Fruit fly (Drosophila melanogaster) Kc167 (cell line): Measurements from ENCODE around the gene trp.

ENCODE experiments used
- Myc ChIP-seq: fragments of >200 bp; optimal IDR thresholded peaks from 2 replicates; lab custom pipeline; 2017; ENCODE audit warnings: missing external identifiers
- Sin3A ChIP-seq: fragments of >200 bp; optimal IDR thresholded peaks from 2 replicates; lab custom pipeline; 2018; ENCODE audit warnings: missing external identifiers
- h ChIP-seq: fragments of >200 bp; optimal IDR thresholded peaks from 3 replicates; lab custom pipeline; 2018; ENCODE audit warnings: missing external identifiers
- insv ChIP-seq: fragments of >200 bp; optimal IDR thresholded peaks from 3 replicates; lab custom pipeline; 2018; ENCODE audit warnings: missing external identifiers
- psq ChIP-seq: fragments of >200 bp; optimal IDR thresholded peaks from 2 replicates; lab custom pipeline; 2017; ENCODE audit warnings: missing external identifiers
- ttk ChIP-seq: sonication (Bioruptor generic); optimal IDR thresholded peaks from 2 replicates; lab custom pipeline; 2017; ENCODE audit warnings: missing external identifiers

trp gene

dm6 chr3R:29907601-29908175, 12.4 kb downstream of the trp start, which contains the start of gene CG31036:
TSS of gene CG31036 (plus strand) at chr3R:29908107.
- TF ChIP-seq psq = no peak
- TF ChIP-seq Myc (lab: Kevin White, UChicago) = no peak

- TF ChIP-seq Sin3A (lab: Kevin White, UChicago) (no peak), ttk (no peak), Myc (lab: Kevin White, UChicago) (no peak), insv (lab: Kevin White, UChicago) (no peak), psq (no peak), h (no peak)
Observed at dm6 chr3R:29905164-29905563, 14.9 kb downstream of the trp start, which contains the start of gene CG15515. TSS of gene CG15515 (plus strand) at chr3R:29905464.

DNA sequence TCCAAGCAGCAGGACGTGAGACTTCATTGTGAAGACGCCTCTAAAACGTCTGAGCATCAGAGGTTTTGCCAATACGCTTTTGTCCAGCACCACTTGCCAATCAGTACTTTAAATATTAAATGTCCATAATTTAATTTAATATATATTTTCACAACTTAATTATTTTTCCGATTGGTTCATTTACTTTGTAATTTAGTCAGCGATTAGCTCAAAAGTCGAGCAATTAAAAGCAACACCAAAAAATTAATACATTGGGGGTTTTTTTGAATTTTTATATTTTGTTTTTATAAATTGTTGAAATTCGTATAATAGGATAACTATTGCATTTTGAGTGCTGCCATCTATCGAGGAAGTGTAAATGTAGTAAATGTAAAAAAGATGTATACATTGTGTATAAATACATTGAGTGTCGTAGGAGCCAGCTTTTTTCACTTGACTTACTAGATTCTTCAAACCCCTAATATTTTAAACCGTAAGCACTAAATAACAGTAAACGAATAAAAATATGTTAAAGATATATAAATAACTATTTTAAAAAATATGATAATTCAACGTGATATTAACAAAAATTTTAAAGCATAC, 16.2 kb downstream of the trp start, which contains the start of gene CG15517:
TSS of gene CG15517 (minus strand) at position 51 of the 582 bp plus-strand sequence.
- TF ChIP-seq h = no peak
- no peak for TF ChIP-seq Myc (lab: Kevin White, UChicago)
- no peak for TF ChIP-seq ttk
- no peak for TF ChIP-seq insv (lab: Kevin White, UChicago)
- TF ChIP-seq Sin3A (lab: Kevin White, UChicago) = no peak
- TF ChIP-seq psq = no peak

DNA sequence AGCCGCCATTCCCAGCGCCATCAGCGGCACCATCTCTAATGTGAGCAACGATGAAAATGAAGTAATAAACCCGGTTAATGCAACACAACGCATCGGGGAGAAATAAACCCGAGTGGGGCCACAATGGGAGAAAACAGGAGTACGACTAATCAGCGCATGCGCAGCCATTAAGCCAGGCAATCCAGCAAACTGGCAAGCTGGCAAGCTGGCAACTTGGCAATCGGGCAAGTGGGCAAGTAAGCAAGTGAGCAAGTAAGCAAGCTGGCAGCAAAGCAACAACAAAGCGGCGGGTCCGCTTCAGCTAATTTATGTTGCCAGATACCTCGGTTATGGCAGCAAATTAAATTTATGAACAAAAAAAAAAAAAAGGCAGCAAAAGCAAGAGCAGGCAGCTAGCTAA, 20.5 kb downstream of the trp start:
- TF ChIP-seq insv (lab: Kevin White, UChicago) (no peak), psq (no peak), h (no peak), Myc (lab: Kevin White, UChicago) (no peak), ttk (no peak), Sin3A (lab: Kevin White, UChicago) (no peak)

DNA sequence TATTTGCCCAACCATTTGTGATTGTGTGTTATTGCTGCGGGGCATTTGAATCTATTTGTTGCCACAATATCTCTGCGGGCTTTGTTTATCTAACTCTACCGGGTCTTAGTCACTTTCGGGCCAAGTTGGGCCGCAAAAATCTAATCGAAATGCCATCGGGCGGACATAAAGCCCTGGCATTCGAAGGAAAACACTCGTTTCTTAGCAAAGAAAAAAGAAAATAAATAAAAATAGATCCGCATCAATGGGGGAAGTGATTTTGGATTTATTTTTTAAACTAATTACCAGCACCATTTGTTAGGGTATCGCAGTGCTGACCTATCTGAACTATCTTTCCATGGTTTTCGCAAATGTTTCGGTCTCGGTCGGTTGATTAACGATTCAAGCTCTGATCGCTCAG, 21.5 kb downstream of the trp start:
- TF ChIP-seq Sin3A (lab: Kevin White, UChicago) (no peak), psq (no peak), insv (lab: Kevin White, UChicago) (no peak), Myc (lab: Kevin White, UChicago) (no peak), ttk (no peak), h (no peak)

DNA sequence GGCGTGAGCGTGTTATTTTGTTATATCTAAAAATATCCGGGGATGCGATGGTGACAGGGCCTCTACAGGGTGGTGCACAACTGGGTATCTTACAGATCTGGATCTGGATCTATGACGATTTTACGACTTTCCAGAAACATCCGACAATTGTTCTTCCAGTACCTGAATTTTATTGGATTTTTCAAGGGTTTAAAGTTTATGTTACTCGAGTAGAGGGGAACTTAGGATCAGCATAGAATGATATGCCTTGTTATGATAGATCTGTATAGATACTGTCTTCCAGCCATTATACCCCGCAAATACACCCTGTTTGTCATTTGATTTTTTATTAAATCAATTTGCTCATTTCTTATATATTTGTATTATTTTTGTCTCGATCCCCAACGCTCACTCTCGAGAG, 25.7 kb downstream of the trp start:
- no peak for TF ChIP-seq h
- TF ChIP-seq Myc (lab: Kevin White, UChicago) = no peak
- TF ChIP-seq Sin3A (lab: Kevin White, UChicago) = no peak
- TF ChIP-seq psq = no peak
- no peak for TF ChIP-seq ttk
- TF ChIP-seq insv (lab: Kevin White, UChicago) = no peak

- TF ChIP-seq h (no peak), psq (no peak)
Observed at dm6 chr3R:29893030-29893429, 27.1 kb downstream of the trp start.

DNA sequence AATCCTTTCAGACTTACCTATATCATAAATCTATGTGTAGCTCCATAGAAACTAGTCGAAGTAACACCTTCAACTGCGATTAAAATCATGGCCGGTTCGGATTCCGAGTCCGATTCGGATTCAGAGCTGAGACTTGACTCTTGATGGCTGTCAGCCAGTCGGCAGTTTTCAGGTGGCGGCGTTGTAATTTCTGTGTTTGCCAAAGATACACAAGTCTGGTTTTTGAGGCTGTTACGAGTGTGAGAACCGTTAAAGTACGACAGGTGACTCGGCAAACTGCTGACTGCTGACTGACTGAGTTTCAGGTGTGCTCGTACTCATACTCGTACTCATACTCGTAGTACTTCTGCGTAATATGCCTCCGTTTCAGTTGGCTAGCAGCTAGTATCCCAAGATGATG, 28.9 kb downstream of the trp start:
- no peak for TF ChIP-seq psq
- no peak for TF ChIP-seq h
- no peak for TF ChIP-seq ttk
- TF ChIP-seq insv (lab: Kevin White, UChicago) = no peak
- no peak for TF ChIP-seq Sin3A (lab: Kevin White, UChicago)

DNA sequence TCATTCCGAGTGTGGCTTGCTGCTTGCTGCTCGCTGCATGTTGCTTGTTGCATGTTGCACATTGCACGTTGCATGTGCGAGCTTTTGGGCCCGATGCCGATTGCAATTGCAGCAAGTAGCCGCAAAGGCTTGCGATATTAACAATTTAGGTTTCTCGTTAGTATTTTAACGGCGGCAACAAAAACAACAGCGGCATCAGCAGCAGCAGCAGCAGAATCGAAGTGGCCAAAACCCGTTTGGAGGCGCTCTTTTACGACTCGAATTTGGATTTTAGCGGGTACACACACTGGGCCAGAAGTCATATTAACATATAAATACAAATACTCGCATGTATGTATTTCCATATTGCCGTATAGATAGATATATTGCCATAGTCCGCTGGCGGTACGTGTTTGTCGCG, 39.8 kb downstream of the trp start:
- TF ChIP-seq ttk (no peak), insv (lab: Kevin White, UChicago) (no peak)

DNA sequence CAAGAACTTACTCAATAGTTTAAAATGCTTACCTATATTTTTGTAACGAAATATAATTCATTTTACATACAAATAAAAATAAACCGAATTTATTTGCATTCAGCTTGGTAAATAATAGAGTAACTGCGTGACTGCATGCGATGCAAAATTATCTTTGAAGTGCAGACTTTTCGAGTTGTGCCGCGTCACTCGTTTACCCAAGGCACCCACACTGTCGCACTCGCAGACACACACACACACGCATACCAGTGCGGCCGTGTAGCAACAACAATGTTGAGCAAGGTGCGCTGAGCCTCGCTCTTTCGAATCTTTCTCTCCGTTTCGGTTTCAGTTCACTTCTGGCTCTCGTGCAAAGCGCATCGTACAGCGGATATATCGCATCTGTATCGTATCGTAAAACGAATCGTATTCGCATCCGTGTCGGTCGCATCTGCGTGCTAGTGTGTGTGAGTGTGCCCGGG, 43.3 kb downstream of the trp start, which contains the start of gene CG31038:
TSS of gene CG31038 (plus strand) at position 327 of the 461 bp plus-strand sequence.
- TF ChIP-seq insv (lab: Kevin White, UChicago) = no peak
- TF ChIP-seq Myc (lab: Kevin White, UChicago) = no peak
- TF ChIP-seq ttk = no peak
- no peak for TF ChIP-seq Sin3A (lab: Kevin White, UChicago)

DNA sequence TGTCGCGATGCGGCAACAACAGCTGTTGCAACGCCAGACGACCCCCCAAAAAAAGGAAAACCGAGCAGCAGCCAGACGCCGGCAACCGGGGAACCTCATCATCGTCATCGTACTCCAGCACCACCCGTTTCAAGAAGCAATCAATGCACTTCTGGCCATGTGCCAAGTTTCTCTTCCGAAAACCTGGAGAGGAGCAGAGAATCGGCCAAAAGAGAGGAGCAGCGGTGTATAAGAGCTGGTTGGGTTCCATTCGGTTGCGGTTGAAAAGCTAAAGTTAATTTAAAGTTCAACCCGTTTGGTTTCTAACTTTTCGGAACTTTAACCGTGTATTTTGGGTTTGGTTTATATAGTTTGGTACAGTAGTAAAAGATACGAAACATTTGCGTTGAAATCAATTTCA, 43.9 kb downstream of the trp start:
- TF ChIP-seq ttk (no peak), h (no peak), Myc (lab: Kevin White, UChicago) (no peak), Sin3A (lab: Kevin White, UChicago) (no peak), insv (lab: Kevin White, UChicago) (no peak), psq (no peak)

DNA sequence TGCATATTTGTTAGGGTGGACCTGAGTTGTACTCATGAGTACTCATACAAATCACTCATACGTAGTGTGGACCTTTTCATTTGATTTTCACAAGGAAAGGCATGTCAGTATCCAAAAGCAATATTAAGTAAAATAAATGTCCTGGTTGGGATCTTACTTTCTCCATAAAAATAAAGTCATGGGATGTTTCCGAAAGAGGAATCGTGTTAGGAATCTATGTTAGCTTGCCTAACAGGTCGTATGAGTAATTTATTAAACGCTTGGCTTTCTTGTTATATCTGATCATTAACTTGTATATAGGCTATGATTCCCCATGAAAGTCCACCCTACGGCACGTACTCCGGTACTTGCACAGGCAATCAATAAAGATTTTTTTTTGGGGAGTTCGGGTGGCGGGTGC, 44.3 kb downstream of the trp start:
- TF ChIP-seq psq (no peak), Myc (lab: Kevin White, UChicago) (no peak), ttk (no peak), insv (lab: Kevin White, UChicago) (no peak), Sin3A (lab: Kevin White, UChicago) (no peak), h (no peak)

- no peak for TF ChIP-seq psq
- TF ChIP-seq insv (lab: Kevin White, UChicago) = no peak
- TF ChIP-seq Sin3A (lab: Kevin White, UChicago) = no peak
- no peak for TF ChIP-seq Myc (lab: Kevin White, UChicago)
- no peak for TF ChIP-seq h
- TF ChIP-seq ttk = no peak
Observed at dm6 chr3R:29869350-29869688, 50.8 kb downstream of the trp start, which contains the start of gene CG34133. TSS of gene CG34133 (plus strand) at chr3R:29869365.
